Worm (Caenorhabditis elegans): ENCODE data around the gene col-84.
A peak's percentile ranks its signal among the peaks of the same experiment; 100 is the strongest.

Gene col-84

ce11 chrII:11917530-11917952, 49.2 kb downstream of the col-84 start (continued):
- TF ChIP-seq B0019.2 (GFP tag; conservative IDR thresholded peaks at IDR 0.05) (peak; percentile 46), ekl-4 (GFP tag; IDR thresholded peaks at IDR 0.05) (peak; percentile 93), cebp-2 (GFP tag; IDR thresholded peaks at IDR 0.05) (peak; percentile 70; the same call in 1 of the 2 replicates), ceh-27 (GFP tag; optimal IDR thresholded peaks at IDR 0.05) (no peak), chd-7 (tag; optimal IDR thresholded peaks at IDR 0.05) (peak; percentile 45), pbrm-1 (GFP tag; IDR thresholded peaks at IDR 0.05) (peak; percentile 77), ztf-18 (tag; optimal IDR thresholded peaks at IDR 0.05) (peak; percentile 28), snpc-3.4 (tag; optimal IDR thresholded peaks at IDR 0.05) (peak; percentile 87), bed-1 (GFP tag; IDR thresholded peaks at IDR 0.05) (0 out of 2 replicates have a peak, but pooled peaks have one; percentile 54), ceh-100 (GFP tag; IDR thresholded peaks at IDR 0.05) (peak; percentile 64), nhr-90 (tag; optimal IDR thresholded peaks at IDR 0.05) (peak; percentile 11)
